Fruit fly (Drosophila melanogaster) whole organism, pupa: Measurements from ENCODE around the gene CG31468.

Experiments used
- CG10348 ChIP-seq: fragments of 200-800 bp; sonication (Bioruptor generic); IDR thresholded peaks from 2 replicates; pipeline ENCODE4 v1.3.6; 2022; ENCODE audit warnings: missing biosample characterization, missing genetic modification characterization
- CG12605 ChIP-seq: fragments of 200-800 bp; sonication (Bioruptor generic); IDR thresholded peaks from 2 replicates; pipeline ENCODE4 v1.3.6; 2022; ENCODE audit warnings: missing biosample characterization, missing genetic modification characterization
- CG14655 ChIP-seq: fragments of 200-800 bp; sonication (Bioruptor generic); optimal IDR thresholded peaks from 3 replicates; lab custom pipeline; 2017; ENCODE audit warnings: mild to moderate bottlenecking, missing biosample characterization, missing genetic modification reagents, missing genetic modification characterization
- CG17806 ChIP-seq: fragments of 200-800 bp; sonication (Bioruptor generic); optimal IDR thresholded peaks from 2 replicates; lab custom pipeline; 2018; ENCODE audit warnings: missing biosample characterization, mild to moderate bottlenecking, missing genetic modification characterization, moderate library complexity
- CG34367 ChIP-seq: fragments of 200-800 bp; sonication (Bioruptor generic); optimal IDR thresholded peaks from 2 replicates; lab custom pipeline; 2018; ENCODE audit warnings: missing biosample characterization, mild to moderate bottlenecking, missing genetic modification characterization
- CG8159 ChIP-seq: fragments of 200-800 bp; sonication (Bioruptor generic); optimal IDR thresholded peaks from 3 replicates; lab custom pipeline; 2018; ENCODE audit warnings: missing biosample characterization, mild to moderate bottlenecking, missing genetic modification characterization, moderate library complexity
- Pif1A ChIP-seq: fragments of 200-800 bp; sonication (Bioruptor generic); optimal IDR thresholded peaks from 3 replicates; lab custom pipeline; 2016; ENCODE audit warnings: missing biosample characterization, missing genetic modification characterization
- Pif1B ChIP-seq: fragments of 200-800 bp; sonication (Bioruptor generic); optimal IDR thresholded peaks from 3 replicates; lab custom pipeline; 2016; ENCODE audit warnings: missing biosample characterization, missing genetic modification characterization
- fd96Ca ChIP-seq: fragments of 200-800 bp; sonication (Bioruptor generic); IDR thresholded peaks from 3 replicates; pipeline ENCODE4 v1.3.6; 2022; ENCODE audit warnings: missing biosample characterization, missing genetic modification characterization
- rn ChIP-seq: fragments of 200-800 bp; sonication (Bioruptor generic); IDR thresholded peaks from 2 replicates; pipeline ENCODE4 v1.3.6; 2022; ENCODE audit warnings: missing biosample characterization, missing genetic modification characterization

- TF ChIP-seq Pif1A: no peak
- no peak for TF ChIP-seq CG17806
- TF ChIP-seq rn (GFP tag; lab: Robert Waterston, UW): no peak
- TF ChIP-seq CG34367 (tag; lab: Kevin White, UChicago): no peak
- TF ChIP-seq CG8159: no peak
- no peak for TF ChIP-seq CG12605 (GFP tag; lab: Robert Waterston, UW)
- TF ChIP-seq CG14655 (GFP tag; lab: Kevin White, UChicago): no peak
- no peak for TF ChIP-seq Pif1B (GFP tag; lab: Kevin White, UChicago)
- no peak for TF ChIP-seq CG10348 (GFP tag; lab: Robert Waterston, UW)
- TF ChIP-seq fd96Ca (GFP tag; lab: Robert Waterston, UW): no peak
Observed at dm6 chr3R:23659598-23659997, 40.6 kb downstream of the CG31468 start.
